Fruit fly (Drosophila melanogaster) whole organism, embryonic: ENCODE data around the gene CG8236.
A peak's percentile ranks its signal among the peaks of the same experiment; 100 is the strongest.

Source experiments
- CG11247 ChIP-seq: fragments of 200-800 bp; sonication (Bioruptor generic); IDR thresholded peaks from 2 replicates; pipeline ENCODE4 v1.3.6; 2022; ENCODE audit warnings: missing biosample characterization, missing genetic modification characterization
- CG12299 ChIP-seq: fragments of 200-800 bp; sonication (Bioruptor generic); optimal IDR thresholded peaks from 2 replicates; lab custom pipeline; 2018; ENCODE audit warnings: missing biosample characterization, mild to moderate bottlenecking, missing genetic modification characterization
- CG12391 ChIP-seq: fragments of 200-800 bp; sonication (Bioruptor generic); optimal IDR thresholded peaks from 3 replicates; lab custom pipeline; 2018; ENCODE audit warnings: missing biosample characterization, mild to moderate bottlenecking, missing genetic modification characterization, moderate library complexity
- CG14014 ChIP-seq: fragments of 200-800 bp; sonication (Bioruptor generic); IDR thresholded peaks from 2 replicates; pipeline ENCODE4 v1.3.6; 2022; ENCODE audit warnings: missing biosample characterization, missing genetic modification characterization
- CG15073 ChIP-seq: fragments of 200-800 bp; sonication (Bioruptor generic); optimal IDR thresholded peaks from 2 replicates; lab custom pipeline; 2016; ENCODE audit warnings: missing biosample characterization, missing genetic modification characterization
- CG1529 ChIP-seq: fragments of 200-800 bp; sonication (Bioruptor generic); optimal IDR thresholded peaks from 3 replicates; lab custom pipeline; 2018; ENCODE audit warnings: missing biosample characterization, missing genetic modification characterization
- CG15514 ChIP-seq: fragments of 200-800 bp; sonication (Bioruptor generic); optimal IDR thresholded peaks from 3 replicates; lab custom pipeline; 2017; ENCODE audit warnings: missing biosample characterization, missing genetic modification characterization, mild to moderate bottlenecking, moderate library complexity, missing genetic modification reagents
- CG17912 ChIP-seq: fragments of 200-800 bp; sonication (Bioruptor generic); optimal IDR thresholded peaks from 2 replicates; lab custom pipeline; 2018; ENCODE audit warnings: missing biosample characterization, mild to moderate bottlenecking, missing genetic modification characterization
- CG2120 ChIP-seq: fragments of 200-800 bp; sonication (Bioruptor generic); optimal IDR thresholded peaks from 3 replicates; lab custom pipeline; 2016; ENCODE audit warnings: missing biosample characterization, missing genetic modification characterization
- CG2712 ChIP-seq: fragments of 200-800 bp; optimal IDR thresholded peaks from 3 replicates; lab custom pipeline; 2019; ENCODE audit warnings: missing biosample characterization, mild to moderate bottlenecking, missing genetic modification characterization, moderate library complexity
- CG30403 ChIP-seq: fragments of 200-800 bp; sonication (Bioruptor generic); optimal IDR thresholded peaks from 3 replicates; lab custom pipeline; 2016; ENCODE audit warnings: missing biosample characterization, missing genetic modification characterization
- CG31365 ChIP-seq: fragments of 200-800 bp; sonication (Bioruptor generic); optimal IDR thresholded peaks from 2 replicates; lab custom pipeline; 2018; ENCODE audit warnings: missing biosample characterization, mild to moderate bottlenecking, missing genetic modification characterization
- CG34422 ChIP-seq: fragments of 200-800 bp; sonication (Bioruptor generic); IDR thresholded peaks from 3 replicates; pipeline ENCODE4 v1.3.6; 2022; ENCODE audit warnings: missing biosample characterization, missing genetic modification characterization
- CG3847 ChIP-seq: fragments of 200-800 bp; sonication (Bioruptor generic); IDR thresholded peaks from 2 replicates; pipeline ENCODE4 v1.3.6; 2022; ENCODE audit warnings: missing biosample characterization, missing genetic modification characterization
- CG4707 ChIP-seq: fragments of 200-800 bp; sonication (Bioruptor generic); optimal IDR thresholded peaks from 2 replicates; lab custom pipeline; 2018; ENCODE audit warnings: missing biosample characterization, mild to moderate bottlenecking, missing genetic modification characterization, moderate library complexity
- CG6175 ChIP-seq: fragments of 200-800 bp; sonication (Bioruptor generic); IDR thresholded peaks from 3 replicates; pipeline ENCODE4 v1.3.6; 2022; ENCODE audit warnings: missing biosample characterization, missing genetic modification characterization
- CG6791 ChIP-seq: fragments of 200-800 bp; sonication (Bioruptor generic); IDR thresholded peaks from 3 replicates; pipeline ENCODE4 v1.3.6; 2022; ENCODE audit warnings: missing biosample characterization, missing genetic modification characterization; ENCODE audit not compliant: partially characterized antibody
- CG8290 ChIP-seq, 3 experiments: fragments of 200-800 bp; sonication (Bioruptor generic); optimal IDR thresholded peaks; 2 replicates each; lab custom pipeline; 2016 to 2019; ENCODE audit warnings: missing biosample characterization in 3 of 3, missing genetic modification characterization in 3 of 3, mild to moderate bottlenecking in 2 of 3, moderate library complexity in 1 of 3
- Camta ChIP-seq: fragments of 200-800 bp; sonication (Bioruptor generic); optimal IDR thresholded peaks from 2 replicates; lab custom pipeline; 2016; ENCODE audit warnings: missing biosample characterization, missing genetic modification characterization
- Dfd ChIP-seq, 2 experiments: fragments of >200 bp; optimal IDR thresholded peaks; 2 replicates each; lab custom pipeline; 2017; ENCODE audit warnings: missing biosample characterization in 2 of 2, missing genetic modification characterization in 2 of 2
- Dip2 ChIP-seq: fragments of 200-800 bp; sonication (Bioruptor generic); IDR thresholded peaks from 2 replicates; pipeline ENCODE4 v1.3.6; 2022; ENCODE audit warnings: missing biosample characterization, missing genetic modification characterization
- Dref ChIP-seq: fragments of 200-800 bp; sonication (Bioruptor generic); IDR thresholded peaks from 2 replicates; pipeline ENCODE4 v1.3.6; 2022; ENCODE audit warnings: missing biosample characterization, missing genetic modification characterization
- Hsf ChIP-seq: fragments of 200-800 bp; sonication (Bioruptor generic); optimal IDR thresholded peaks from 3 replicates; lab custom pipeline; 2016; ENCODE audit warnings: missing biosample characterization, missing genetic modification characterization
- MTF-1 ChIP-seq: fragments of 200-800 bp; sonication (Bioruptor generic); optimal IDR thresholded peaks from 2 replicates; lab custom pipeline; 2018; ENCODE audit warnings: missing biosample characterization, mild to moderate bottlenecking, missing genetic modification characterization, borderline replicate concordance
- NFAT ChIP-seq: fragments of 200-800 bp; sonication (Bioruptor generic); IDR thresholded peaks from 2 replicates; pipeline ENCODE4 v1.3.6; 2022; ENCODE audit warnings: missing biosample characterization, missing genetic modification characterization
- NfI ChIP-seq: fragments of 200-800 bp; sonication (Bioruptor generic); optimal IDR thresholded peaks from 3 replicates; lab custom pipeline; 2018; ENCODE audit warnings: missing biosample characterization, mild to moderate bottlenecking, missing genetic modification characterization, moderate library complexity
- Spps ChIP-seq: fragments of 200-800 bp; sonication (Bioruptor generic); optimal IDR thresholded peaks from 2 replicates; lab custom pipeline; 2018; ENCODE audit warnings: missing biosample characterization, mild to moderate bottlenecking, missing genetic modification characterization
- Xrp1 ChIP-seq: fragments of 200-800 bp; sonication (Bioruptor generic); IDR thresholded peaks from 2 replicates; pipeline ENCODE4 v1.3.6; 2022; ENCODE audit warnings: missing biosample characterization, missing genetic modification characterization
- ap ChIP-seq: fragments of 200-800 bp; sonication (Bioruptor generic); IDR thresholded peaks from 2 replicates; pipeline ENCODE4 v1.3.6; 2022; ENCODE audit warnings: missing biosample characterization, missing genetic modification characterization
- bbx ChIP-seq: fragments of 200-800 bp; sonication (Bioruptor generic); IDR thresholded peaks from 2 replicates; pipeline ENCODE4 v1.3.6; 2022; ENCODE audit warnings: missing biosample characterization, missing genetic modification characterization; ENCODE audit not compliant: partially characterized antibody
- bowl ChIP-seq: fragments of 200-800 bp; sonication (Bioruptor generic); IDR thresholded peaks from 2 replicates; pipeline ENCODE4 v1.3.6; 2022; ENCODE audit warnings: missing biosample characterization, missing genetic modification characterization
- croc ChIP-seq: fragments of 200-800 bp; sonication (Bioruptor generic); conservative IDR thresholded peaks from 3 replicates; pipeline ENCODE4 v1.3.6; 2022; ENCODE audit warnings: missing biosample characterization, missing genetic modification characterization
- danr ChIP-seq: fragments of 200-800 bp; sonication (Bioruptor generic); IDR thresholded peaks from 2 replicates; pipeline ENCODE4 v1.3.6; 2022; ENCODE audit warnings: missing biosample characterization, missing genetic modification characterization
- dysf ChIP-seq: fragments of 200-800 bp; sonication (Bioruptor generic); IDR thresholded peaks from 3 replicates; pipeline ENCODE4 v1.3.6; 2022; ENCODE audit warnings: missing biosample characterization, missing genetic modification characterization
- gcm ChIP-seq: fragments of 200-800 bp; sonication (Bioruptor generic); optimal IDR thresholded peaks from 2 replicates; lab custom pipeline; 2019; ENCODE audit warnings: missing biosample characterization, mild to moderate bottlenecking, missing genetic modification characterization, moderate library complexity
- hbn ChIP-seq: fragments of 200-800 bp; sonication (Bioruptor generic); IDR thresholded peaks from 2 replicates; pipeline ENCODE4 v1.3.6; 2022; ENCODE audit warnings: missing biosample characterization, missing genetic modification characterization; ENCODE audit not compliant: partially characterized antibody
- maf-S ChIP-seq: fragments of 200-800 bp; sonication (Bioruptor generic); optimal IDR thresholded peaks from 2 replicates; lab custom pipeline; 2016; ENCODE audit warnings: missing biosample characterization, missing genetic modification characterization
- nom ChIP-seq: fragments of 200-800 bp; sonication (Bioruptor generic); optimal IDR thresholded peaks from 2 replicates; lab custom pipeline; 2017; ENCODE audit warnings: missing biosample characterization, missing genetic modification characterization, mild to moderate bottlenecking, moderate library complexity, missing genetic modification reagents
- onecut ChIP-seq: fragments of 200-800 bp; sonication (Bioruptor generic); IDR thresholded peaks from 2 replicates; pipeline ENCODE4 v1.3.6; 2022; ENCODE audit warnings: missing biosample characterization, missing genetic modification characterization
- sim ChIP-seq: fragments of 200-800 bp; sonication (Bioruptor generic); IDR thresholded peaks from 2 replicates; pipeline ENCODE4 v1.3.6; 2022; ENCODE audit warnings: missing biosample characterization, missing genetic modification characterization
- sna ChIP-seq: fragments of 200-800 bp; sonication (Bioruptor generic); IDR thresholded peaks from 2 replicates; pipeline ENCODE4 v1.3.6; 2022; ENCODE audit warnings: missing biosample characterization, missing genetic modification characterization; ENCODE audit not compliant: partially characterized antibody
- stwl ChIP-seq: fragments of 200-800 bp; sonication (Bioruptor generic); optimal IDR thresholded peaks from 3 replicates; lab custom pipeline; 2018; ENCODE audit warnings: missing biosample characterization, mild to moderate bottlenecking, missing genetic modification characterization, moderate library complexity
- ttk ChIP-seq: fragments of 200-800 bp; sonication (Bioruptor generic); IDR thresholded peaks from 2 replicates; pipeline ENCODE4 v2.1.2; 2022; ENCODE audit warnings: missing biosample characterization, missing genetic modification characterization
- vfl ChIP-seq: fragments of 200-800 bp; sonication (Bioruptor generic); optimal IDR thresholded peaks from 2 replicates; lab custom pipeline; 2016; ENCODE audit warnings: missing biosample characterization, missing genetic modification characterization
- zfh1 ChIP-seq: fragments of 200-800 bp; sonication (Bioruptor generic); IDR thresholded peaks from 3 replicates; pipeline ENCODE4 v1.3.6; 2022; ENCODE audit warnings: missing biosample characterization, missing genetic modification characterization

CG8236 gene

dm6 chr3R:8747134-8747870, 21.9 kb upstream of the CG8236 start, which contains the start of the genes CG9801 and Nasp (continued):
- TF ChIP-seq Xrp1 (GFP tag; lab: Robert Waterston, UW) (peak; percentile 24; the same call in 1 of the 2 replicates), zfh1 (GFP tag; lab: Robert Waterston, UW) (peak; percentile 29; the same call in 1 of the 3 replicates), CG8290 (GFP tag; optimal IDR thresholded peaks at IDR 0.05; lab: Kevin White, UChicago) (peak; percentile 51), CG8290 (tag; optimal IDR thresholded peaks at IDR 0.05; lab: Kevin White, UChicago) (peak in 1 of 2 experiments; percentile 75), CG2712 (tag; lab: Kevin White, UChicago) (peak; percentile 46), gcm (peak; percentile 42), CG14014 (no peak), CG3847 (GFP tag; lab: Robert Waterston, UW) (peak; percentile 69), CG15073 (GFP tag; lab: Kevin White, UChicago) (no peak), CG30403 (peak; percentile 31), hbn (GFP tag; lab: Robert Waterston, UW) (peak; percentile 57), CG11247 (GFP tag; lab: Robert Waterston, UW) (peak; percentile 45; the same call in 1 of the 2 replicates), Camta (GFP tag; lab: Kevin White, UChicago) (no peak), CG34422 (peak; percentile 56; the same call in 2 of the 3 replicates), stwl (tag; lab: Kevin White, UChicago) (peak; percentile 99), dysf (GFP tag; lab: Robert Waterston, UW) (0 out of 3 replicates have a peak, but pooled peaks have one; percentile 23), danr (GFP tag; lab: Robert Waterston, UW) (no peak), sim (GFP tag; lab: Robert Waterston, UW) (no peak), sna (peak; percentile 50; the same call in 1 of the 2 replicates), CG1529 (no peak), ttk (GFP tag; lab: Robert Waterston, UW) (peak; percentile 22; the same call in 1 of the 2 replicates), CG15514 (GFP tag; lab: Kevin White, UChicago) (peak; percentile 81), onecut (GFP tag; lab: Robert Waterston, UW) (peak; percentile 31), NfI (GFP tag; lab: Kevin White, UChicago) (peak; percentile 39), Dref (GFP tag; lab: Robert Waterston, UW) (peak; percentile 90), CG6175 (GFP tag; lab: Robert Waterston, UW) (no peak), bbx (peak; percentile 84), vfl (GFP tag; lab: Kevin White, UChicago) (peak; percentile 21), Hsf (GFP tag; lab: Kevin White, UChicago) (peak; percentile 23), CG17912 (GFP tag; lab: Kevin White, UChicago) (peak; percentile 35), nom (GFP tag; lab: Kevin White, UChicago) (no peak), NFAT (GFP tag; lab: Robert Waterston, UW) (peak; percentile 56; the same call in 1 of the 2 replicates), croc (GFP tag; lab: Robert Waterston, UW) (no peak), CG2120 (peak; percentile 46), Dip2 (GFP tag; lab: Robert Waterston, UW) (no peak), CG31365 (tag; lab: Kevin White, UChicago) (no peak), maf-S (no peak), MTF-1 (GFP tag; lab: Kevin White, UChicago) (no peak), Dfd (GFP tag; optimal IDR thresholded peaks at IDR 0.05; lab: Kevin White, UChicago) (no peak), Spps (no peak), CG12299 (tag; lab: Kevin White, UChicago) (peak; percentile 3), ap (no peak), bowl (no peak), CG4707 (GFP tag; lab: Kevin White, UChicago) (no peak), CG6791 (GFP tag; lab: Robert Waterston, UW) (peak; percentile 76), CG12391 (peak; percentile 44)
